Worm (Caenorhabditis elegans): ENCODE results near the gene mtrr-1.

DNA sequence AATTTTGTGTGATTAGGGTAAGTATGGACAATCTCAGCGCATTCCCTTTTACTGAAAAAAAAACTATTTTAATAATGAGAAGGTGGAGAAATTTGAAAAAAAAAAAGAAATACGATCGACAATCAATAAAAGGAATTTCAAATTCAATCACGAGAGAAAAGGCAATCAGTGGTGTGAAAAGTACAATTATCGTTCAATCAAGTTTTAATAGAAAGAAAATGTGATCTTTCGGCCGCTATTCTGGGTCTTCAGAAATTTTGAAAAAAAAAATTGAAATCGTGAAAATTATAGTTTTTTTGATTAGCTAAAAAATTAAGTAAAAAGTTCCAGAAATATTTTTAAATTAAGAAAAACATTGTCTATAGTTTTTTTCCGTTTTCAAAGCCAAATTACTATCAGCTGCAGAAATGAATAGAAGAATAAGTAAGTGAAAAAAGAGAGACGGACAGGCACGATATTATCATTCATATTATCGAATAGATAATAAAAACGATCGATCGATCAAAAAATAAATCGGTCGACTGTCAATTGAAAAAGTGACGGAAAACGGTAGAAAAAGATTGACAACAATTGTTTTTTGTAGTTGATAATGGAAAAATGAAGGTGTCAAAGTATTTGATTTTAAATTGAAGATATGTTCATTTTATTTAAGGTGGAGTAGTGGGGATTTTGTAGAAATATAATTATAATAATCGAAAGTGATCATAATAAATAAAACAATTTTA, 5.6 kb upstream of the mtrr-1 start, which contains the start of gene gldi-3:
- TF ChIP-seq klf-2 (GFP tag; conservative IDR thresholded peaks at IDR 0.05) (no peak), med-1 (GFP tag; optimal IDR thresholded peaks at IDR 0.05; ENCODE audit: insufficient read depth) (no peak), flt-1 (GFP tag; IDR thresholded peaks at IDR 0.05) (no peak), ztf-29 (GFP tag; IDR thresholded peaks at IDR 0.05) (no peak), cog-1 (tag; optimal IDR thresholded peaks at IDR 0.05) (no peak), tab-1 (GFP tag; IDR thresholded peaks at IDR 0.05) (no peak), ref-1 (GFP tag; conservative IDR thresholded peaks at IDR 0.05) (no peak), ztf-23 (GFP tag; IDR thresholded peaks at IDR 0.05) (no peak)
